Worm (Caenorhabditis elegans): Measurements from ENCODE around the gene T16H12.9.
A peak's percentile ranks its signal among the peaks of the same experiment; 100 is the strongest.

DNA sequence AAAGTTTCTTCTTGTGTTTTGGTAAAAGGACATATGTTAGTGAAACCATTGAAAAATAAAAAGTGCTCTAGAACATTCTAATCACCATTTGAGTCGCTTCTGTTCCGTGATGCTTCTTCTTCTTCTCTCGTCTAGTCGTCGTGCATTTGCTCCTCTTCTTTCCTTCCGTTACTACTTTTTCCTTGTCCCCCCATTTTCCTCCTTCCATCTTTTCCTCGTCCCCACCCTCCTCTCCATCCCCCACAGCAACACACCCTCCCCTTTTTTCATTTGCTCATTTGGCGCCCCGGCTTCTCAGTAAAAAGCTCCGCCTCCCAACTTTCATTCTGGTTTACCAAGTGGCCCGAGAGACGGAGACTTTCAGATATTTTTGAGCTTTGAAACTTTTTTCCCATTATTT, 42.6 kb downstream of the T16H12.9 start:
- TF ChIP-seq snu-23 (GFP tag; optimal IDR thresholded peaks at IDR 0.05) (peak; percentile 13), rnt-1 (tag; optimal IDR thresholded peaks at IDR 0.05) (peak; percentile 42), ama-1 (optimal IDR thresholded peaks at IDR 0.05) (no peak), hlh-17 (GFP tag; optimal IDR thresholded peaks at IDR 0.05; ENCODE audit: borderline replicate concordance) (no peak), lin-39 (tag; optimal IDR thresholded peaks at IDR 0.05) (no peak), nhr-11 (tag; optimal IDR thresholded peaks at IDR 0.05) (no peak), nhr-77 (tag; optimal IDR thresholded peaks at IDR 0.05) (no peak), jun-1 (tag; optimal IDR thresholded peaks at IDR 0.05) (no peak)
